Worm (Caenorhabditis elegans) whole organism, young adult: ENCODE measurements around the gene cyn-8.

Source experiments
- gei-17 ChIP-seq: fragments of 200-800 bp; sonication (Bioruptor generic); optimal IDR thresholded peaks from 2 replicates; lab custom pipeline; 2018; ENCODE audit warnings: mild to moderate bottlenecking, missing genetic modification characterization, missing compliant biosample characterization
- let-526 ChIP-seq: fragments of 200-800 bp; sonication (Bioruptor generic); IDR thresholded peaks from 2 replicates; pipeline ENCODE4 v1.3.6; 2022; ENCODE audit warnings: missing genetic modification reagents, missing genetic modification characterization, missing compliant biosample characterization
- snpc-4 ChIP-seq, 5 experiments: fragments of 150-350 bp in 1 of 5; sonication (generic microtip) in 4 of 5; optimal IDR thresholded peaks; 2 replicates each; lab custom pipeline; 2014 to 2018; ENCODE audit warnings: missing genetic modification characterization in 5 of 5, missing biosample characterization in 3 of 5, antibody characterized with exemption in 2 of 5, mild to moderate bottlenecking in 2 of 5, missing compliant biosample characterization in 2 of 5, missing genotype in 2 of 5, moderate library complexity in 2 of 5, missing genetic modification reagents in 1 of 5
- ztf-28 ChIP-seq: fragments of 200-800 bp; sonication (Bioruptor generic); IDR thresholded peaks from 2 replicates; pipeline ENCODE4 v1.3.6; 2022; ENCODE audit warnings: missing genetic modification reagents, missing genetic modification characterization, missing compliant biosample characterization

DNA sequence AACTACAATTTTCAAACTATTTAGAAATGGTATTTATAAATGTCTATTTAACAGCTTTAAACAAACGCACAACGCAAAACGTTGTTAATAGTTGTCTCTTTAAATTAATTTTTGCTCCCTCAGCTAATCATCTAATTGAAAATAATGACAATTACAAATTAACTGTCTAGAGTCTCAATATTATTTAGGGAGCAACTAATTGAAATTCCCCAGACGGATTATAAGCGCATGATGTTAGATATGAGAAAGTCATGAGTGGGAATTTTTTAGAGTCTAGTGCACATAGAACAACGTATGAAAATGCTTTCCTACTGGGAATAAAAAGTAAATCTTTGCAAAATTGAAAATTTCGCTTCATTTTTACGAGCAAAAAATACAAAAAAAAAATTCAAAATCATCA is 41.9 kb downstream of the cyn-8 start:
- no peak for TF ChIP-seq snpc-4 (GFP tag; optimal IDR thresholded peaks at IDR 0.05; lab: Kevin White, UChicago)
- no peak for TF ChIP-seq snpc-4 (tag; optimal IDR thresholded peaks at IDR 0.05; lab: Kevin White, UChicago)
- TF ChIP-seq ztf-28 (GFP tag; lab: Robert Waterston, UW), result no peak
- no peak for TF ChIP-seq gei-17 (GFP tag; lab: Kevin White, UChicago)
- TF ChIP-seq let-526 (GFP tag; lab: Robert Waterston, UW), result no peak
